Fruit fly (Drosophila melanogaster) whole organism, embryonic: ENCODE measurements around the gene Mekk1.

Experiments
- Abd-B ChIP-seq: fragments of 200-800 bp; sonication (Bioruptor generic); optimal IDR thresholded peaks from 2 replicates; lab custom pipeline; 2018; ENCODE audit warnings: missing biosample characterization, mild to moderate bottlenecking, missing genetic modification characterization, moderate library complexity
- Antp ChIP-seq: fragments of 200-800 bp; sonication (Bioruptor generic); optimal IDR thresholded peaks from 3 replicates; lab custom pipeline; 2016; ENCODE audit warnings: missing biosample characterization, missing genetic modification characterization
- Atf6 ChIP-seq: fragments of 200-800 bp; sonication (Bioruptor generic); IDR thresholded peaks from 2 replicates; pipeline ENCODE4 v1.3.6; 2022; ENCODE audit warnings: missing biosample characterization, missing genetic modification characterization
- B-H2 ChIP-seq: fragments of 200-800 bp; sonication (Bioruptor generic); optimal IDR thresholded peaks from 2 replicates; lab custom pipeline; 2018; ENCODE audit warnings: missing biosample characterization, mild to moderate bottlenecking, missing genetic modification characterization
- BEAF-32 ChIP-seq: fragments of 200-800 bp; sonication (Bioruptor generic); optimal IDR thresholded peaks from 3 replicates; lab custom pipeline; 2017; ENCODE audit warnings: missing biosample characterization, missing genetic modification characterization, mild to moderate bottlenecking, moderate library complexity, missing genetic modification reagents
- Bteb2 ChIP-seq: fragments of 200-800 bp; sonication (Bioruptor generic); optimal IDR thresholded peaks from 2 replicates; lab custom pipeline; 2016; ENCODE audit warnings: missing biosample characterization, missing genetic modification characterization
- CG11456 ChIP-seq: fragments of 200-800 bp; sonication (Bioruptor generic); IDR thresholded peaks from 3 replicates; pipeline ENCODE4 v1.3.6; 2022; ENCODE audit warnings: missing biosample characterization, missing genetic modification characterization
- CG11695 ChIP-seq: fragments of 200-800 bp; sonication (Bioruptor generic); IDR thresholded peaks from 3 replicates; pipeline ENCODE4 v1.3.6; 2022; ENCODE audit warnings: missing biosample characterization, missing genetic modification characterization
- CG13287 ChIP-seq: fragments of 200-800 bp; sonication (Bioruptor generic); IDR thresholded peaks from 2 replicates; pipeline ENCODE4 v1.3.6; 2022; ENCODE audit warnings: missing biosample characterization, missing genetic modification characterization; ENCODE audit not compliant: partially characterized antibody
- CG14441 ChIP-seq: fragments of 200-800 bp; sonication (Bioruptor generic); IDR thresholded peaks from 2 replicates; pipeline ENCODE4 v1.3.6; 2022; ENCODE audit warnings: missing biosample characterization, missing genetic modification characterization
- CG14860 ChIP-seq: fragments of 200-800 bp; sonication (Bioruptor generic); IDR thresholded peaks from 3 replicates; pipeline ENCODE4 v1.3.6; 2022; ENCODE audit warnings: missing biosample characterization, missing genetic modification characterization; ENCODE audit not compliant: partially characterized antibody
- CG2129 ChIP-seq: fragments of 200-800 bp; sonication (Bioruptor generic); IDR thresholded peaks from 2 replicates; pipeline ENCODE4 v1.3.6; 2022; ENCODE audit warnings: missing biosample characterization, missing genetic modification characterization; ENCODE audit not compliant: partially characterized antibody
- CG2199 ChIP-seq: fragments of 200-800 bp; sonication (Bioruptor generic); IDR thresholded peaks from 3 replicates; pipeline ENCODE4 v1.3.6; 2022; ENCODE audit warnings: missing biosample characterization, missing genetic modification characterization
- CG32772 ChIP-seq: fragments of 200-800 bp; sonication (Bioruptor generic); IDR thresholded peaks from 2 replicates; pipeline ENCODE4 v1.3.6; 2022; ENCODE audit warnings: missing biosample characterization, missing genetic modification characterization
- CG4820 ChIP-seq: fragments of 200-800 bp; sonication (Bioruptor generic); optimal IDR thresholded peaks from 3 replicates; lab custom pipeline; 2016; ENCODE audit warnings: missing biosample characterization, missing genetic modification characterization
- CG6689 ChIP-seq: fragments of 200-800 bp; sonication (Bioruptor generic); IDR thresholded peaks from 2 replicates; pipeline ENCODE4 v1.3.6; 2022; ENCODE audit warnings: missing biosample characterization, missing genetic modification characterization
- CG8290 ChIP-seq, 3 experiments: fragments of 200-800 bp; sonication (Bioruptor generic); optimal IDR thresholded peaks; 2 replicates each; lab custom pipeline; 2016 to 2019; ENCODE audit warnings: missing biosample characterization in 3 of 3, missing genetic modification characterization in 3 of 3, mild to moderate bottlenecking in 2 of 3, moderate library complexity in 1 of 3
- CG8765 ChIP-seq: fragments of 200-800 bp; sonication (Bioruptor generic); IDR thresholded peaks from 2 replicates; pipeline ENCODE4 v1.3.6; 2022; ENCODE audit warnings: missing biosample characterization, missing genetic modification characterization
- CG9932 ChIP-seq: fragments of 200-800 bp; sonication (Bioruptor generic); IDR thresholded peaks from 2 replicates; pipeline ENCODE4 v1.3.6; 2022; ENCODE audit warnings: missing biosample characterization, missing genetic modification characterization
- CoRest ChIP-seq: fragments of 200-800 bp; sonication (Bioruptor generic); optimal IDR thresholded peaks from 3 replicates; lab custom pipeline; 2018; ENCODE audit warnings: missing biosample characterization, mild to moderate bottlenecking, missing genetic modification characterization, moderate library complexity
- Doc3 ChIP-seq: fragments of 200-800 bp; sonication (Bioruptor generic); IDR thresholded peaks from 3 replicates; pipeline ENCODE4 v1.3.6; 2022; ENCODE audit warnings: missing biosample characterization, missing genetic modification characterization; ENCODE audit not compliant: partially characterized antibody
- Ets97D ChIP-seq: fragments of 200-800 bp; sonication (Bioruptor generic); optimal IDR thresholded peaks from 3 replicates; lab custom pipeline; 2016; ENCODE audit warnings: missing biosample characterization, missing genetic modification characterization
- Gug ChIP-seq: fragments of 200-800 bp; sonication (Bioruptor generic); IDR thresholded peaks from 4 replicates; pipeline ENCODE4 v1.3.6; 2022; ENCODE audit warnings: missing biosample characterization, missing genetic modification characterization
- HLHmδ ChIP-seq: fragments of 200-800 bp; sonication (Bioruptor generic); optimal IDR thresholded peaks from 2 replicates; lab custom pipeline; 2018; ENCODE audit warnings: missing biosample characterization, mild to moderate bottlenecking, missing genetic modification characterization, moderate library complexity
- Hmr ChIP-seq: fragments of 200-800 bp; sonication (Bioruptor generic); optimal IDR thresholded peaks from 3 replicates; lab custom pipeline; 2017; ENCODE audit warnings: mild to moderate bottlenecking, missing biosample characterization, missing genetic modification reagents, missing genetic modification characterization
- Med ChIP-seq: fragments of 200-800 bp; sonication (Bioruptor generic); peaks from one replicate; lab custom pipeline; 2016; ENCODE audit warnings: missing biosample characterization, missing genetic modification characterization, mild to moderate bottlenecking, inconsistent platforms, moderate library complexity
- Meics ChIP-seq: fragments of 200-800 bp; sonication (Bioruptor generic); optimal IDR thresholded peaks from 2 replicates; lab custom pipeline; 2017; ENCODE audit warnings: missing biosample characterization, mild to moderate bottlenecking, missing genetic modification characterization
- Pdp1 ChIP-seq, 2 experiments: fragments of 200-800 bp; sonication (Bioruptor generic); optimal IDR thresholded peaks; 3 replicates each; lab custom pipeline; 2016; ENCODE audit warnings: missing biosample characterization in 2 of 2, missing genetic modification characterization in 2 of 2, mild to moderate bottlenecking in 1 of 2, moderate library complexity in 1 of 2
- Sin3A ChIP-seq: fragments of >200 bp; optimal IDR thresholded peaks from 2 replicates; lab custom pipeline; 2018
- Taf1 ChIP-seq: fragments of 200-800 bp; sonication (Bioruptor generic); IDR thresholded peaks from 2 replicates; pipeline ENCODE4 v1.3.6; 2022; ENCODE audit warnings: missing biosample characterization, missing genetic modification characterization
- abd-A ChIP-seq: fragments of 200-800 bp; sonication (Bioruptor generic); optimal IDR thresholded peaks from 3 replicates; lab custom pipeline; 2019; ENCODE audit warnings: missing biosample characterization, mild to moderate bottlenecking, missing genetic modification characterization, moderate library complexity
- amos ChIP-seq: fragments of 200-800 bp; sonication (Bioruptor generic); IDR thresholded peaks from 2 replicates; pipeline ENCODE4 v1.3.6; 2022; ENCODE audit warnings: missing biosample characterization, missing genetic modification characterization; ENCODE audit not compliant: partially characterized antibody
- bcd ChIP-seq: fragments of 200-800 bp; sonication (Bioruptor generic); optimal IDR thresholded peaks from 2 replicates; lab custom pipeline; 2017; ENCODE audit warnings: missing biosample characterization, mild to moderate bottlenecking, missing genetic modification characterization
- dm ChIP-seq: fragments of 200-800 bp; sonication (Bioruptor generic); optimal IDR thresholded peaks from 3 replicates; lab custom pipeline; 2016; ENCODE audit warnings: missing biosample characterization, missing genetic modification characterization
- gem ChIP-seq: fragments of 200-800 bp; sonication (Bioruptor generic); optimal IDR thresholded peaks from 2 replicates; lab custom pipeline; 2019; ENCODE audit warnings: missing biosample characterization, mild to moderate bottlenecking, missing genetic modification characterization, moderate library complexity
- grn ChIP-seq: fragments of 200-800 bp; sonication (Bioruptor generic); optimal IDR thresholded peaks from 3 replicates; lab custom pipeline; 2017; ENCODE audit warnings: missing biosample characterization, missing genetic modification characterization
- inv ChIP-seq: fragments of 200-800 bp; sonication (Bioruptor generic); IDR thresholded peaks from 2 replicates; pipeline ENCODE4 v1.3.6; 2022; ENCODE audit warnings: missing biosample characterization, missing genetic modification characterization; ENCODE audit not compliant: partially characterized antibody
- nmo ChIP-seq: fragments of 200-800 bp; sonication (Bioruptor generic); optimal IDR thresholded peaks from 2 replicates; lab custom pipeline; 2018; ENCODE audit warnings: missing biosample characterization, mild to moderate bottlenecking, missing genetic modification characterization, moderate library complexity
- pfk ChIP-seq: fragments of 200-800 bp; sonication (Bioruptor generic); optimal IDR thresholded peaks from 2 replicates; lab custom pipeline; 2018; ENCODE audit warnings: missing biosample characterization, mild to moderate bottlenecking, missing genetic modification characterization, moderate library complexity
- phol ChIP-seq: fragments of 200-800 bp; sonication (Bioruptor generic); optimal IDR thresholded peaks from 3 replicates; lab custom pipeline; 2018; ENCODE audit warnings: missing biosample characterization, mild to moderate bottlenecking, missing genetic modification characterization, moderate library complexity
- pita ChIP-seq: fragments of 200-800 bp; sonication (Bioruptor generic); optimal IDR thresholded peaks from 2 replicates; lab custom pipeline; 2017; ENCODE audit warnings: missing biosample characterization, mild to moderate bottlenecking, missing genetic modification characterization
- row ChIP-seq: fragments of 200-800 bp; sonication (Bioruptor generic); IDR thresholded peaks from 3 replicates; pipeline ENCODE4 v1.3.6; 2022; ENCODE audit warnings: missing biosample characterization, missing genetic modification characterization
- sima ChIP-seq: fragments of 200-800 bp; sonication (Bioruptor generic); optimal IDR thresholded peaks from 2 replicates; lab custom pipeline; 2016; ENCODE audit warnings: missing biosample characterization, missing genetic modification characterization
- slbo ChIP-seq: fragments of 200-800 bp; sonication (Bioruptor generic); IDR thresholded peaks from 2 replicates; pipeline ENCODE4 v1.3.6; 2022; ENCODE audit warnings: missing biosample characterization, missing genetic modification characterization
- stwl ChIP-seq: fragments of 200-800 bp; sonication (Bioruptor generic); optimal IDR thresholded peaks from 3 replicates; lab custom pipeline; 2018; ENCODE audit warnings: missing biosample characterization, mild to moderate bottlenecking, missing genetic modification characterization, moderate library complexity
- trem ChIP-seq: fragments of 200-800 bp; optimal IDR thresholded peaks from 3 replicates; lab custom pipeline; 2019; ENCODE audit warnings: missing biosample characterization, mild to moderate bottlenecking, missing genetic modification characterization, moderate library complexity
- twi ChIP-seq: fragments of 200-800 bp; optimal IDR thresholded peaks from 2 replicates; lab custom pipeline; 2019; ENCODE audit warnings: missing biosample characterization, mild to moderate bottlenecking, missing genetic modification characterization, moderate library complexity
- zen ChIP-seq: fragments of 200-800 bp; sonication (Bioruptor generic); optimal IDR thresholded peaks from 3 replicates; lab custom pipeline; 2018; ENCODE audit warnings: missing biosample characterization, mild to moderate bottlenecking, missing genetic modification characterization, moderate library complexity
- zfh1 ChIP-seq: fragments of 200-800 bp; sonication (Bioruptor generic); IDR thresholded peaks from 3 replicates; pipeline ENCODE4 v1.3.6; 2022; ENCODE audit warnings: missing biosample characterization, missing genetic modification characterization

Mekk1 gene

dm6 chr3R:18738086-18738485, 5.3 kb downstream of the Mekk1 start:
- no peak for TF ChIP-seq Doc3 (GFP tag; lab: Robert Waterston, UW)
- peak; percentile 10; the same call in 1 of the 2 replicates for TF ChIP-seq CG8765 (GFP tag; lab: Robert Waterston, UW)
- peak; percentile 3 for TF ChIP-seq Ets97D (GFP tag; lab: Kevin White, UChicago)
- TF ChIP-seq Bteb2 (GFP tag; lab: Kevin White, UChicago): no peak
- TF ChIP-seq zen: peak; percentile 45
- TF ChIP-seq grn (GFP tag; lab: Kevin White, UChicago): peak; percentile 32
- TF ChIP-seq Atf6 (GFP tag; lab: Robert Waterston, UW): 0 out of 2 replicates have a peak, but pooled peaks have one; percentile 15
- TF ChIP-seq Antp (GFP tag; lab: Kevin White, UChicago): peak; percentile 13
- no peak for TF ChIP-seq Hmr (GFP tag; lab: Kevin White, UChicago)
- TF ChIP-seq B-H2 (GFP tag; lab: Kevin White, UChicago): no peak
- peak; percentile 68 for TF ChIP-seq stwl (tag; lab: Kevin White, UChicago)
- no peak for TF ChIP-seq Taf1 (GFP tag; lab: Robert Waterston, UW)
- TF ChIP-seq amos (GFP tag; lab: Robert Waterston, UW): peak; percentile 46
- peak; percentile 58 for TF ChIP-seq Med (GFP tag; lab: Kevin White, UChicago)
- peak; percentile 34; the same call in 1 of the 2 replicates for TF ChIP-seq CG9932 (GFP tag; lab: Robert Waterston, UW)
- peak; percentile 7 for TF ChIP-seq nmo (GFP tag; lab: Kevin White, UChicago)
- 0 out of 3 replicates have a peak, but pooled peaks have one; percentile 25 for TF ChIP-seq zfh1 (GFP tag; lab: Robert Waterston, UW)
- TF ChIP-seq CG13287 (GFP tag; lab: Robert Waterston, UW): no peak
- no peak for TF ChIP-seq CG4820 (GFP tag; lab: Kevin White, UChicago)
- 0 out of 3 replicates have a peak, but pooled peaks have one; percentile 39 for TF ChIP-seq CG14860 (GFP tag; lab: Robert Waterston, UW)
- TF ChIP-seq row (GFP tag; lab: Robert Waterston, UW): peak; percentile 53
- TF ChIP-seq CG11456 (GFP tag; lab: Robert Waterston, UW): peak; percentile 53; the same call in 1 of the 3 replicates
- TF ChIP-seq slbo: peak; percentile 41; the same call in 1 of the 2 replicates
- TF ChIP-seq gem (tag; lab: Kevin White, UChicago): no peak
- TF ChIP-seq bcd: no peak
- TF ChIP-seq phol (tag; lab: Kevin White, UChicago): peak; percentile 35
- TF ChIP-seq CG11695 (GFP tag; lab: Robert Waterston, UW): peak; percentile 31; the same call in 1 of the 3 replicates
- TF ChIP-seq CG2199 (GFP tag; lab: Robert Waterston, UW): 0 out of 3 replicates have a peak, but pooled peaks have one; percentile 27
- peak; percentile 62 for TF ChIP-seq twi (tag; lab: Kevin White, UChicago)
- peak; percentile 45; the same call in 1 of the 4 replicates for TF ChIP-seq Gug (GFP tag; lab: Robert Waterston, UW)
- no peak for TF ChIP-seq HLHmδ (GFP tag; lab: Kevin White, UChicago)
- no peak for TF ChIP-seq CG8290 (GFP tag; optimal IDR thresholded peaks at IDR 0.05; lab: Kevin White, UChicago)
- TF ChIP-seq CG8290 (tag; optimal IDR thresholded peaks at IDR 0.05; lab: Kevin White, UChicago): peak in 1 of 2 experiments; percentile 69
- peak; percentile 8 for TF ChIP-seq dm
- peak in 1 of 2 experiments; percentile 40 for TF ChIP-seq Pdp1 (GFP tag; optimal IDR thresholded peaks at IDR 0.05; lab: Kevin White, UChicago)
- TF ChIP-seq CG2129 (GFP tag; lab: Robert Waterston, UW): 0 out of 2 replicates have a peak, but pooled peaks have one; percentile 28
- no peak for TF ChIP-seq CG32772
- peak; percentile 1 for TF ChIP-seq Abd-B (GFP tag; lab: Kevin White, UChicago)
- no peak for TF ChIP-seq sima (GFP tag; lab: Kevin White, UChicago)
- no peak for TF ChIP-seq pfk
- TF ChIP-seq Meics: peak; percentile 97
- TF ChIP-seq BEAF-32 (GFP tag; lab: Kevin White, UChicago): peak; percentile 57
- peak; percentile 41; the same call in 1 of the 2 replicates for TF ChIP-seq CG6689 (GFP tag; lab: Robert Waterston, UW)
- TF ChIP-seq CoRest (tag; lab: Kevin White, UChicago): no peak
- TF ChIP-seq abd-A (tag; lab: Kevin White, UChicago): no peak
- TF ChIP-seq pita (GFP tag; lab: Kevin White, UChicago): peak; percentile 21
- TF ChIP-seq inv (GFP tag; lab: Robert Waterston, UW): peak; percentile 19; the same call in 1 of the 2 replicates
- peak; percentile 39 for TF ChIP-seq trem (tag; lab: Kevin White, UChicago)
- TF ChIP-seq Sin3A: no peak
- peak; percentile 17; the same call in 1 of the 2 replicates for TF ChIP-seq CG14441
